Fruit fly (Drosophila melanogaster) whole organism, wandering third instar larva: Measurements from ENCODE around the gene rost.

Experiments used
- Rel ChIP-seq, 2 experiments: fragments of 200-800 bp; sonication (Bioruptor generic) in 1 of 2; optimal IDR thresholded peaks; 2 replicates in 1 of 2; 3 replicates in 1 of 2; lab custom pipeline; 2016 to 2019; ENCODE audit warnings: mild to moderate bottlenecking in 2 of 2, missing biosample characterization in 2 of 2, missing genetic modification characterization in 2 of 2, moderate library complexity in 1 of 2
- Vsx2 ChIP-seq: fragments of 200-300, 225-300 bp; sonication (Bioruptor generic); optimal IDR thresholded peaks from 2 replicates; lab custom pipeline; 2018; ENCODE audit warnings: missing biosample characterization, missing genetic modification characterization; ENCODE audit not compliant: partially characterized antibody
- h ChIP-seq: fragments of 200-800 bp; sonication (Bioruptor generic); optimal IDR thresholded peaks from 3 replicates; lab custom pipeline; 2016; ENCODE audit warnings: missing biosample characterization, mild to moderate bottlenecking, missing genetic modification characterization
- pan ChIP-seq: fragments of >200 bp; optimal IDR thresholded peaks from 2 replicates; lab custom pipeline; 2017

DNA sequence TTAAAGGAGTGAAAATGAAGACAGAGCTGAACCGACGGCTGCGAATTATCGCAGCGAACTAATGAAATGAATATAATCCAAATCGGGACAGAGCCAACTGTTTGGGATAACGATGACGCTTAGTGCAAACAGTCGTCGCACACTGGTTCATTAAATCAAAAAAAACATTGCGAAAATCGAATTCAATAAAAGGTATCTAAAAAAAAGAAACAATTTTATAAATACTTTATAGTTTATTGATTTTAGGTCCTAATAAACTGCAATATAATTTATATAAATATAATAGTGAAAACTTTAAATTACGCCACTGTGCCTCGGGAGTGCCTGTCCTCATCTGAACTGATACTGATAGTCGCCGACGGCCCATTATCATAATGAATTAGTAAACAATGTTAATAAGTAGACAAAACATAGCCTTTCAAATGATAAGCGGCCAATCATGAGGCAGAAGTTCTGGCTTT lies 30.3 kb downstream of the rost start, which contains the start of gene CG31886:
- no peak for TF ChIP-seq h (GFP tag; lab: Kevin White, UChicago)
- TF ChIP-seq Vsx2 (GFP tag; lab: Kevin White, UChicago) = no peak
- no peak for TF ChIP-seq Rel (GFP tag; optimal IDR thresholded peaks at IDR 0.05; lab: Kevin White, UChicago)
- TF ChIP-seq Rel (tag; optimal IDR thresholded peaks at IDR 0.05; lab: Kevin White, UChicago) = no peak
- TF ChIP-seq pan = no peak
